Fruit fly (Drosophila melanogaster): ENCODE data around the gene Wnt4.

The Wnt4 gene

DNA sequence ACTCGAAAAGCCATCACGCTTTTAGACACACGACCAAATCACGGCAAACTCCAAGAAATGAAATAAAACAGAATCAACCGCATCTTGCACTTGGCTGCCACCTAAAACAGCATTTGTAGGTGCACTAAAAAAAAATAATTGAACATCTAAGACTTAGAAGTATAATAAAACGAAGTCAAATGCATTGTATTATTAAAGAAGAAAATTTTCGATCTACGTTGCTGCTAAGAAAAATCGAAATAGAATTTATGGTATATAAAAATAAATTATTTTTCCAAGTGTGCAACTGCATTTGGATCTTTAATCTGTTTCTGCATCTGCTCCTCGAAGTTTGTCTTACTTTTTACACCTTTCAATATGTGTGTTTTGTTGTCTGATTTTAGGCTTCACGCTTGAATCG lies 6.7 kb downstream of the Wnt4 start (continued):
- TF ChIP-seq CG12391 (tag; optimal IDR thresholded peaks at IDR 0.05) (peak; percentile 72), zen2 (GFP tag; IDR thresholded peaks at IDR 0.05; ENCODE audit: partially characterized antibody) (no peak), prd (optimal IDR thresholded peaks at IDR 0.05) (no peak), prd (GFP tag; IDR thresholded peaks at IDR 0.05) (peak; percentile 68), slbo (GFP tag; IDR thresholded peaks at IDR 0.05) (no peak), Hsf (GFP tag; optimal IDR thresholded peaks at IDR 0.05) (peak; percentile 42), E2f1 (GFP tag; IDR thresholded peaks at IDR 0.05) (no peak), maf-S (GFP tag; optimal IDR thresholded peaks at IDR 0.05) (no peak), caup (GFP tag; optimal IDR thresholded peaks at IDR 0.05; ENCODE audit: severe bottlenecking) (no peak), CG31388 (GFP tag; optimal IDR thresholded peaks at IDR 0.05) (no peak), CG31441 (GFP tag; IDR thresholded peaks at IDR 0.05) (peak; percentile 68), CG17385 (GFP tag; optimal IDR thresholded peaks at IDR 0.05) (peak; percentile 16), zf30C (GFP tag; optimal IDR thresholded peaks at IDR 0.05) (peak; percentile 37)

- TF ChIP-seq rib (GFP tag; IDR thresholded peaks at IDR 0.05), result no peak
- TF ChIP-seq CG2712 (tag; optimal IDR thresholded peaks at IDR 0.05), result peak; percentile 66
- peak; percentile 5 for TF ChIP-seq nerfin-1 (tag; optimal IDR thresholded peaks at IDR 0.05)
- peak; percentile 35 for TF ChIP-seq CG32772 (GFP tag; IDR thresholded peaks at IDR 0.05)
- TF ChIP-seq gro (GFP tag; optimal IDR thresholded peaks at IDR 0.05), result no peak
- no peak for TF ChIP-seq Dfd (GFP tag; optimal IDR thresholded peaks at IDR 0.05)
- no peak for TF ChIP-seq bab2 (GFP tag; optimal IDR thresholded peaks at IDR 0.05)
- no peak for TF ChIP-seq sqz (GFP tag; optimal IDR thresholded peaks at IDR 0.05)
- peak; percentile 44 for TF ChIP-seq CG2875 (GFP tag; optimal IDR thresholded peaks at IDR 0.05)
- peak; percentile 25; the same call in 1 of the 2 replicates for TF ChIP-seq CG10366 (GFP tag; IDR thresholded peaks at IDR 0.05)
- TF ChIP-seq HLH3B (GFP tag; IDR thresholded peaks at IDR 0.05), result peak; percentile 44; the same call in 1 of the 2 replicates
- no peak for TF ChIP-seq Lhr (GFP tag; optimal IDR thresholded peaks at IDR 0.05)
- no peak for TF ChIP-seq gt (GFP tag; IDR thresholded peaks at IDR 0.05)
- TF ChIP-seq CG1647 (GFP tag; optimal IDR thresholded peaks at IDR 0.05), result no peak
- TF ChIP-seq h (optimal IDR thresholded peaks at IDR 0.05), result no peak
- TF ChIP-seq twi (tag; optimal IDR thresholded peaks at IDR 0.05), result no peak
- no peak for TF ChIP-seq NC2β (GFP tag; optimal IDR thresholded peaks at IDR 0.05)
- TF ChIP-seq Rx (GFP tag; IDR thresholded peaks at IDR 0.05), result 0 out of 2 replicates have a peak, but pooled peaks have one; percentile 3
- peak; percentile 31 for TF ChIP-seq lab (GFP tag; optimal IDR thresholded peaks at IDR 0.05)
- peak; percentile 77 for TF ChIP-seq Xrp1 (GFP tag; IDR thresholded peaks at IDR 0.05)
- peak; percentile 31 for TF ChIP-seq CG12236 (GFP tag; optimal IDR thresholded peaks at IDR 0.05)
- peak; percentile 31 for TF ChIP-seq CG7839 (tag; optimal IDR thresholded peaks at IDR 0.05)
- TF ChIP-seq esg (GFP tag; conservative IDR thresholded peaks at IDR 0.05), result peak; percentile 48; the same call in 1 of the 2 replicates
- peak; percentile 75 for TF ChIP-seq Ets65A (GFP tag)
- peak; percentile 17 for TF ChIP-seq CG7556 (GFP tag; optimal IDR thresholded peaks at IDR 0.05)
- no peak for TF ChIP-seq Deaf1 (tag; optimal IDR thresholded peaks at IDR 0.05)
- TF ChIP-seq gsb-n (tag; optimal IDR thresholded peaks at IDR 0.05), result peak; percentile 4
- 0 out of 3 replicates have a peak, but pooled peaks have one; percentile 24 for TF ChIP-seq zfh1 (GFP tag; IDR thresholded peaks at IDR 0.05)
- TF ChIP-seq CG7745 (tag; optimal IDR thresholded peaks at IDR 0.05), result no peak
- TF ChIP-seq jumu (GFP tag; optimal IDR thresholded peaks at IDR 0.05), result no peak
- no peak for TF ChIP-seq gsb (GFP tag; IDR thresholded peaks at IDR 0.05)
- no peak for TF ChIP-seq corto (GFP tag; optimal IDR thresholded peaks at IDR 0.05)
- no peak for TF ChIP-seq B-H1 (GFP tag; IDR thresholded peaks at IDR 0.05)
- TF ChIP-seq CG10654 (GFP tag; optimal IDR thresholded peaks at IDR 0.05), result peak; percentile 30
- no peak for TF ChIP-seq Neu2 (GFP tag; optimal IDR thresholded peaks at IDR 0.05; ENCODE audit: borderline replicate concordance)
- TF ChIP-seq CG18011 (GFP tag; optimal IDR thresholded peaks at IDR 0.05), result no peak
- TF ChIP-seq tio (GFP tag; optimal IDR thresholded peaks at IDR 0.05), result peak; percentile 19
- no peak for TF ChIP-seq ato (GFP tag; IDR thresholded peaks at IDR 0.05; ENCODE audit: partially characterized antibody)
Measured at dm6 chr2L:7265970-7266369, 11.0 kb downstream of the Wnt4 start.

All from whole organism, embryonic.